Fruit fly (Drosophila melanogaster) ovary, adult (tissue): ENCODE measurements around the gene brat.

ENCODE experiments used
- CG17801 ChIP-seq: fragments of 200-800 bp; optimal IDR thresholded peaks from 2 replicates; lab custom pipeline; 2019; ENCODE audit warnings: missing biosample characterization, mild to moderate bottlenecking, missing genetic modification characterization, moderate library complexity; ENCODE audit not compliant: partially characterized antibody

brat gene

DNA sequence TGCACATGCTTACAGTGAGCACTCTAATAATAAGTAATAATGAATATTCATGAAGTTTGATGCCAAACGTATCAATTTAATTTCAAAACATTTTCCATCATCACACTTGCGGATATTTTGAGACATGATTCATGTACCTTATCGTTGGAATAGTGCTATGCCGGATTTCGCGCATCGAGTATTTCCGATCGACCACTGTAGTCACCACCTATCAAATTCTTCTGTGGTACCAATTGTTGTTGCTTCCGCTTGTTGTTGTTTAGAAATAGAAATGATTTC, 7.3 kb downstream of the brat start:
- peak; percentile 79 for TF ChIP-seq CG17801 (GFP tag; lab: Kevin White, UChicago)

dm6 chr2L:19141435-19142126, 8.0 kb downstream of the brat start:
- TF ChIP-seq CG17801 (GFP tag; lab: Kevin White, UChicago) = peak; percentile 86

dm6 chr2L:19142176-19142870, 8.7 kb downstream of the brat start:
- no peak for TF ChIP-seq CG17801 (GFP tag; lab: Kevin White, UChicago)

DNA sequence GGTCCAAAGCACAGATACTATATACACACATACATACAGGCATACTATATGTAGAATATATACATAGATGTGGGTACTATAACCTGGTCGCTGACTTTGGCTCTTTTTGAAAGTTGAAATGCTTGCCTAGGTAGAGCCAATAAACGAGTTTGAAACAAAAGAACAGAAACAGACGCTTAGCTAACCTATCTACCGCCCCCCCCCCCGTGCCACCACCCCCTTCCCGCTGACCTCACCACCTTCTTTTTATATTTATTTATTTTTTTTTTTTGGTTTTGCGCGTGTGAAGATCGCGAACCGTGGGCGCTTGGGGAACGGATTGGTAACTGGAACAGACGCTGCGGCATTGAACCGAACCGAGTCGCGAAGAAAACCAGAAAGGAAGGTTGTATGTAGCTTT, 10.5 kb downstream of the brat start:
- TF ChIP-seq CG17801 (GFP tag; lab: Kevin White, UChicago) = no peak

DNA sequence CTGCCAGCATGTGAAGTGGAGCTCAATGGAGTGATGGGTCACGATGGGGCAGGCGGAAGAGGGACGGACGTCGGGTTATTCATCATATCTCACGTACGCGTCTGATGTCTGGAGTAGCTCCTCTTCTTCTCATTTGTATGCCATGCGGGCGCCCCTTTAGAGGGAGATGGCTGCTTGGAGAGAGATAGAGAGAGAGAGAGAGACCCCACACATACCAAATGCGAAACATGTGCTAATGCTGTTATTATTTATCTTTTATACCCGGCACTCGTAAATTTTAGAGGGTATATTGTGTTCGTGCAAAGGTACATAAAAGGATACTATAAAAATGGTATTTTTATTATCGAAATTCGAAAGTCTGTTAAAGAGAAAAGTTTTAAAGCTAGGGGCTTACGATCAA, 12.4 kb downstream of the brat start:
- no peak for TF ChIP-seq CG17801 (GFP tag; lab: Kevin White, UChicago)

- no peak for TF ChIP-seq CG17801 (GFP tag; lab: Kevin White, UChicago)
These were observed 13.0 kb downstream of the brat start for dm6 chr2L:19146645-19147044.

dm6 chr2L:19154893-19155389, 21.3 kb downstream of the brat start:
- no peak for TF ChIP-seq CG17801 (GFP tag; lab: Kevin White, UChicago)

- TF ChIP-seq CG17801 (GFP tag; lab: Kevin White, UChicago) = peak; percentile 61
These were observed 22.5 kb downstream of the brat start for dm6 chr2L:19155937-19156736.

dm6 chr2L:19156737-19157287, 23.2 kb downstream of the brat start:
- TF ChIP-seq CG17801 (GFP tag; lab: Kevin White, UChicago) = peak; percentile 11

DNA sequence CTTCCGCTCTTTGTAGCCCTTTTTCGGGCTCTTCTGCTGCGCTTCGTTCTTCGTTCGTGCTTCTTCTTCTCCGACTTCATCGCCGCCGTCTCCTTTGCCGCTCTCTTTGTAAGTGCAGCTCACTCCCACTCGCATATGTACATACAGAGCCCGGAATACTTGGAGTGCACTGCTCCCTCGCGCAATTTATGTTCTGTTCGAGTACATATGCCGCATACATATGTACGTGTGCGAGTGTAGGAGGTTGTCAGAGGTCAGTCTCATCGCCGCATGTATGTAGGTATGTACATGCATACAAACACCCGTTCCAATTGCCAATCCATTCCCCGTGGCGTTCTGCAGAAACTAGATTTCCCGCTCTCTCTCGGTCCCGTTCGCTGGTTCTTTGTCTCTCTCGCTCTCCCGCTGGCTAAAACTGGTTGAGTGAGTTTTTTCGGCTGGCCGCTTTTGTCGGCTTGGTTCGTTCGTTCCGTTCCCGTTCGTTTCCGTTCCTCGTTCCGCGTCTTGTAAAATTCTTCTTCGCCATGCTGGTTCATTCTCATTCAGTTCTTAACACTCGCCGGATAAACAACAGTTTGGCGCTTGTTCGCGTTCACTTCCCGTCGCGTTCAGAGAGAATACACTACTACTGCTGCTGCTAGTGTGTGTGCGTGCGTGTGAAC, 24.5 kb downstream of the brat start:
- TF ChIP-seq CG17801 (GFP tag; lab: Kevin White, UChicago) = peak; percentile 79

dm6 chr2L:19158679-19159551, 25.3 kb downstream of the brat start:
- no peak for TF ChIP-seq CG17801 (GFP tag; lab: Kevin White, UChicago)

DNA sequence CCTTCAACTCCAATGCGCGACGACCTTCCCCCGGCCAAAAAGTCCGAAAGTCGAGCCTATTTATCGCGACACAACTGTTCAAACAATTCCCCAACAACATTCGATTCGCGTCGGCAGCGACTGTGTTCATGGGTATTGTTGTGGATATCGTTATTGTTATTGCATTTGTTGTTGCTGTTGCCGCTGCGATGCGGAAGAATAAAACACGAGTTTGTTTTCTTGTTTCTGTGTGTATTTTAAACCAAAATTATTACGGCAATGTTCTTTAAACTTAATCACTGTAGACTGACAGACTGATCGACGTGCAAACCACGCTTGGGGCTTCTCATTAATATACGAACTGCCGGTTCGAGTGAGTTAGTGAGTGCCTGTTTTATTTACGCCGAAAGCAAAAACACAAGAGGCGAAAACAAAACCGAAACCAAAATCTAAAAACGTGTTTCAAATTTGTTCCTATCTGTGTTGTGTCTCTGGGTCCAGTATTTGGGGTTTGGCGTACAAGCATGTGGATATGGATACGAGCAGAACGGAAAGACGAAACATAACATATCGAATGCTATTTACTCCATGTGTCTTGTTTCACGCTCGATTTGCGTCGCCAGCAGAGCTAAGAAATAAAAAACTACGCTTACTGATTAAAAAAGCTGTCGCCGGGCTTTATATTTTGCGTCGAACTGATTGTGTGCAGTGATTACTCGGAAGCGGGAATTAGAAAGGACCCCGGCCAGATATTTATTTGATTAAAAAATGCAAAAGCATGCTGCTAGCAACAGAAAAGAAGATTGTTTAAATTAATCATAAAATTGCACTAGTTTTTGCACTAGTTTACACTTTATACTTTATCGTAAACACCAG, 26.2 kb downstream of the brat start:
- TF ChIP-seq CG17801 (GFP tag; lab: Kevin White, UChicago) = no peak
